Worm (Caenorhabditis elegans): ENCODE results near the gene dsc-4.

dsc-4 gene

ce11 chrIV:282008-282407 lies 38.3 kb downstream of the dsc-4 start:
- TF ChIP-seq unc-62 (GFP tag; optimal IDR thresholded peaks at IDR 0.05): no peak

DNA sequence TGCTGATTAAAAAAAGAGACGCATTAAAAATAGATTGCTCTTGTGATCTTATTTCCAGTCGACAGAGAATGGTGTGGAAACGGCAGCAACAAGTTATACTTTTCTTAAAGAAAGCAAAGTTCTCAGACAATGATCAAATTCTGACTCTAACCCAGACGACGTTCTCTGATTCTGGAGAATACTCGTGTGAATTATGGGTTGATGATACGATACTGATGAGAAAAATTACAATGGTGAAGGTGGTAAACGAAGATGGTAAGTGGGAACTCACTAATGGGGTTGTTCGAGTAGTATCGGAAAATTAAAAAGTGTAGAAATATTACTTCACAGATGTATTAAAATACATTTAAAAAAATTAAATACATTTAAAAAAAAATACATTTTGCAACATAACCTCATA lies 42.1 kb downstream of the dsc-4 start:
- no peak for TF ChIP-seq unc-62 (GFP tag; optimal IDR thresholded peaks at IDR 0.05)

ce11 chrIV:275146-275545 lies 45.2 kb downstream of the dsc-4 start:
- no peak for TF ChIP-seq unc-62 (GFP tag; optimal IDR thresholded peaks at IDR 0.05)

ce11 chrIV:274185-274584 lies 46.2 kb downstream of the dsc-4 start, which contains the start of gene sma-10:
Gene sma-10 (plus strand): TSS chrIV:274420.
- TF ChIP-seq unc-62 (GFP tag; optimal IDR thresholded peaks at IDR 0.05): no peak

- no peak for TF ChIP-seq unc-62 (GFP tag; optimal IDR thresholded peaks at IDR 0.05)
These were observed 47.0 kb downstream of the dsc-4 start, which contains the start of gene srh-282 for ce11 chrIV:273299-273698. Gene srh-282 (minus strand): TSS chrIV:273399.

DNA sequence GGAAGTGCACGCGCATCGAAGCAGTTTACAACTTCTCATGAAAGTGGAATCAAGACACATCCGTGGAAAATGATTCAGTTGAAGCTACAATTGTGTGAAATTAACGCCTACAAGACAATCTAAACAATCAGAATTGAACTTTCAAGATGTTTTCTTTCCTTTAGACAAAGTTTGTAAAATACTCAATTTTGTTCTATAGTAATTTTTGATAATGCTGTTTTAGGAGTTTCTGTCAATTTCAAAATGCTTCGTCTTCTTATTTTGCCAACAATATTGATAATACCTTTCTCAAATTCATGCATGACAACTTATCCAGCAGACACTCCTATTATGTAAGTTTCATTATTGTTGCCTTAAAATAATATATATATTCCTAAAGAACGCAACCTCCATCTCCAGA lies 51.2 kb downstream of the dsc-4 start, which contains the start of gene T21D12.11:
Gene T21D12.11 (plus strand): TSS at position 301 of the 400 bp plus-strand sequence.
- no peak for TF ChIP-seq unc-62 (GFP tag; optimal IDR thresholded peaks at IDR 0.05)

- TF ChIP-seq unc-62 (GFP tag; optimal IDR thresholded peaks at IDR 0.05): no peak
These were observed 54.2 kb downstream of the dsc-4 start, which contains the start of gene T21D12.12 for ce11 chrIV:266148-266547. Gene T21D12.12 (plus strand): TSS chrIV:266448.

Data from whole organism, dauer.